Worm (Caenorhabditis elegans) whole organism, mixed stage, embryonic: ENCODE data around the gene srh-52.

Experiments used
- ham-2 ChIP-seq: fragments of 200-800 bp; sonication (Bioruptor generic); optimal IDR thresholded peaks from 2 replicates; lab custom pipeline; 2018; ENCODE audit warnings: mild to moderate bottlenecking, missing genetic modification characterization, missing compliant biosample characterization
- sptf-1 ChIP-seq: sonication (generic microtip); optimal IDR thresholded peaks from 2 replicates; lab custom pipeline; 2017; ENCODE audit warnings: mild to moderate bottlenecking, missing genetic modification characterization, moderate library complexity, missing compliant biosample characterization
- unc-120 ChIP-seq: sonication (generic microtip); optimal IDR thresholded peaks from 2 replicates; lab custom pipeline; 2017; ENCODE audit warnings: missing genetic modification characterization, missing compliant biosample characterization; ENCODE audit not compliant: poor library complexity, severe bottlenecking
- ztf-11 ChIP-seq: fragments of 150-350 bp; optimal IDR thresholded peaks from 2 replicates; lab custom pipeline; 2014; ENCODE audit warnings: missing biosample characterization, missing genetic modification characterization

srh-52 gene

DNA sequence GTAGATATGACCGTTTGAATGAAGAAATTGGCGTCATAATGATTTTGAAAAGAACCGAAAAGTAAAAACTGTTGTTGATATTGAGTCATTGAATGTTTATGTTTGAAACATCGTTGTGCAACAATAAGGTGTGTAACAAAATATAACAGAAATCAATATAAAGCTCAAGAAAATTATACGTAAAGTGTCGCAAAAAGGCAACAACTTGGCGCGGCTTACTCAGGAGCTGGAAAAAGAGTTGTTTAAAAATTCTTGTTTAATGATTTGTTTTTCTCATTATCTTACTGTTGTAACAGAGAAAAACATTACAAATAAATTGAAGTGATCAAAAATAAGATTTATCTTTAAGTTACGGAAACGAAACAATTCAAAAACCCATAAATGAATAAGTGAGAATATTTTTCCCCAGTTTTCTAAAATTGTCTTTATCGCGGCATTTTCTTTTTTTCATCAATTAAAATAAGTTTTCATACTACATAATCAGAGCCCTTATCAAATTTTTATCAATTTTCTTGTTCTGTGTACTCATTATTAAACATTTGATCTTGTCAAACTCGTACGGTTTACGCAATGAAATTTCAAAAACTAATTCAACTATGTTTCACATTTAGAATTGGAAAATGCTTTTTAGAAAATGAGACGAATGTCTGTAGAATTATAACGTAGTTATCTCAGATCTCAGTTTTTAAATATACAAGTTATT is 48.2 kb downstream of the srh-52 start, which contains the start of gene ZK1037.6:
ZK1037.6 (minus strand) TSS at position 51 of the 703 bp plus-strand sequence.
- TF ChIP-seq unc-120 (tag; lab: Kevin White, UChicago), result no peak
- TF ChIP-seq sptf-1 (tag; lab: Kevin White, UChicago), result no peak
- TF ChIP-seq ztf-11 (tag; lab: Kevin White, UChicago), result no peak
- no peak for TF ChIP-seq ham-2 (GFP tag; lab: Kevin White, UChicago)
